Fruit fly (Drosophila melanogaster): ENCODE measurements around the gene scf.

The scf gene

DNA sequence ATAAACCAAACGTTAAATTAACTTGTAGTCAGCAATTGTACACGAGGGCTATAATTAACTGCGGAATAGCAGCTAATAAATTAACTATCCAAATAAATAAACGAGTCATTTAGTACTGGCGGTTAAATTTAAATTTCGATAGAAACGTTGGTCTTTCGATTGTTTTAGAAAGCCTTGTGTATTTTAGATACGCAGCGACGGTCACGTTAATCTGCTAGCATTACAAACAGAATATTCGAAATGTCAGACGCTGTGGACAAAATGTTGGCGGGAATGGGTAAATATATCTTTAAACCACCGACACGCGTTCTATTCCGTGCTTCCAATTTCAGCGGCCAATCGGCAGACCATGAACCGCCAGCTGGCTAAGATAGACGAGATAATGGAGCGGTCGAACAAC is 33.1 kb downstream of the scf start, which contains the start of gene msd1 (continued):
- TF ChIP-seq Dbx (GFP tag; IDR thresholded peaks at IDR 0.05) (no peak), CG6791 (GFP tag; IDR thresholded peaks at IDR 0.05; ENCODE audit: partially characterized antibody) (no peak), CG13424 (tag; optimal IDR thresholded peaks at IDR 0.05) (no peak), cad (GFP tag; optimal IDR thresholded peaks at IDR 0.05) (no peak), CG6813 (GFP tag; optimal IDR thresholded peaks at IDR 0.05) (no peak), CG16813 (GFP tag; IDR thresholded peaks at IDR 0.05; ENCODE audit: partially characterized antibody) (no peak), CG1529 (GFP tag; optimal IDR thresholded peaks at IDR 0.05) (no peak), ro (GFP tag; IDR thresholded peaks at IDR 0.05) (no peak), cato (GFP tag; optimal IDR thresholded peaks at IDR 0.05; ENCODE audit: borderline replicate concordance) (no peak), Sry-δ (GFP tag; optimal IDR thresholded peaks at IDR 0.05) (peak; percentile 35), sisA (GFP tag; IDR thresholded peaks at IDR 0.05) (no peak), br (optimal IDR thresholded peaks at IDR 0.05) (no peak), CG4730 (GFP tag; IDR thresholded peaks at IDR 0.05) (no peak), toy (GFP tag; IDR thresholded peaks at IDR 0.05) (no peak), PHDP (tag; optimal IDR thresholded peaks at IDR 0.05) (no peak), CG8281 (tag; optimal IDR thresholded peaks at IDR 0.05) (no peak), bbx (GFP tag; IDR thresholded peaks at IDR 0.05; ENCODE audit: partially characterized antibody) (peak; percentile 61), Oli (tag; optimal IDR thresholded peaks at IDR 0.05) (no peak), CG1832 (GFP tag; optimal IDR thresholded peaks at IDR 0.05) (no peak), crc (GFP tag; optimal IDR thresholded peaks at IDR 0.05) (no peak), lilli (GFP tag; optimal IDR thresholded peaks at IDR 0.05) (no peak), CG3163 (GFP tag; optimal IDR thresholded peaks at IDR 0.05) (no peak), kah (GFP tag; optimal IDR thresholded peaks at IDR 0.05) (no peak), pnt (GFP tag; optimal IDR thresholded peaks at IDR 0.05) (no peak), CG15514 (GFP tag; optimal IDR thresholded peaks at IDR 0.05) (peak; percentile 33), trh (GFP tag; optimal IDR thresholded peaks at IDR 0.05) (no peak), CG2129 (GFP tag; IDR thresholded peaks at IDR 0.05; ENCODE audit: partially characterized antibody) (no peak), nerfin-2 (GFP tag; IDR thresholded peaks at IDR 0.05; ENCODE audit: partially characterized antibody) (no peak), CG9876 (GFP tag; optimal IDR thresholded peaks at IDR 0.05) (no peak), danr (GFP tag; IDR thresholded peaks at IDR 0.05) (no peak), Dref (GFP tag; IDR thresholded peaks at IDR 0.05) (peak; percentile 78), bsh (GFP tag; optimal IDR thresholded peaks at IDR 0.05) (no peak), CG1603 (tag; optimal IDR thresholded peaks at IDR 0.05) (peak; percentile 54), CG14667 (GFP tag; IDR thresholded peaks at IDR 0.05) (no peak), CG6654 (GFP tag; optimal IDR thresholded peaks at IDR 0.05) (no peak), cwo (GFP tag; optimal IDR thresholded peaks at IDR 0.05) (no peak), Atf6 (GFP tag; IDR thresholded peaks at IDR 0.05) (no peak), CG3726 (GFP tag; IDR thresholded peaks at IDR 0.05) (no peak), maf-S (GFP tag; optimal IDR thresholded peaks at IDR 0.05) (no peak), CG2116 (GFP tag; optimal IDR thresholded peaks at IDR 0.05) (peak; percentile 56), sima (GFP tag; optimal IDR thresholded peaks at IDR 0.05) (no peak), NC2β (GFP tag; optimal IDR thresholded peaks at IDR 0.05) (no peak), CG2202 (tag; optimal IDR thresholded peaks at IDR 0.05) (no peak), CG11696 (GFP tag; IDR thresholded peaks at IDR 0.05) (no peak), z (GFP tag; IDR thresholded peaks at IDR 0.05) (no peak), ci (GFP tag; IDR thresholded peaks at IDR 0.05) (no peak), Eip74EF (GFP tag; optimal IDR thresholded peaks at IDR 0.05) (no peak), wek (GFP tag; optimal IDR thresholded peaks at IDR 0.05) (no peak), CG42726 (GFP tag; IDR thresholded peaks at IDR 0.05; ENCODE audit: partially characterized antibody) (no peak), Med (GFP tag) (no peak), CG33213 (GFP tag; optimal IDR thresholded peaks at IDR 0.05) (no peak), Drgx (GFP tag; IDR thresholded peaks at IDR 0.05) (no peak)
